Fruit fly (Drosophila melanogaster) whole organism, wandering third instar larva: ENCODE measurements around the gene CG6870.

Experiments used
- Abd-B ChIP-seq: fragments of >200 bp; optimal IDR thresholded peaks from 2 replicates; lab custom pipeline; 2017; ENCODE audit warnings: missing biosample characterization, missing genetic modification characterization
- CG32264 ChIP-seq: fragments of 200-800 bp; sonication (Bioruptor generic); optimal IDR thresholded peaks from 2 replicates; lab custom pipeline; 2016; ENCODE audit warnings: missing biosample characterization, missing genetic modification characterization
- CG9705 ChIP-seq: fragments of 200-800 bp; sonication (Bioruptor generic); optimal IDR thresholded peaks from 2 replicates; lab custom pipeline; 2018; ENCODE audit warnings: missing biosample characterization, mild to moderate bottlenecking, missing genetic modification characterization
- CrebA ChIP-seq: fragments of 200-800 bp; sonication (Bioruptor generic); optimal IDR thresholded peaks from 2 replicates; lab custom pipeline; 2016; ENCODE audit warnings: missing biosample characterization, mild to moderate bottlenecking, missing genetic modification characterization, borderline replicate concordance
- Dfd ChIP-seq: fragments of >200 bp; optimal IDR thresholded peaks from 2 replicates; lab custom pipeline; 2017; ENCODE audit warnings: missing biosample characterization, missing genetic modification characterization
- Dif ChIP-seq: fragments of 200-275, 200-300 bp; sonication (Bioruptor generic); optimal IDR thresholded peaks from 2 replicates; lab custom pipeline; 2018; ENCODE audit warnings: missing biosample characterization, missing genetic modification characterization; ENCODE audit not compliant: partially characterized antibody
- GATAd ChIP-seq: sonication (Bioruptor generic); optimal IDR thresholded peaks from 2 replicates; lab custom pipeline; 2016; ENCODE audit warnings: missing biosample characterization, missing genetic modification characterization
- Hnf4 ChIP-seq: fragments of 200-800 bp; sonication (Bioruptor generic); optimal IDR thresholded peaks from 2 replicates; lab custom pipeline; 2016; ENCODE audit warnings: missing biosample characterization, mild to moderate bottlenecking, missing genetic modification characterization
- Hr78 ChIP-seq: fragments of >200 bp; optimal IDR thresholded peaks from 2 replicates; lab custom pipeline; 2017; ENCODE audit warnings: missing biosample characterization, missing genetic modification characterization
- Hr83 ChIP-seq: fragments of 200-300 bp; sonication (Bioruptor generic); optimal IDR thresholded peaks from 2 replicates; lab custom pipeline; 2016; ENCODE audit warnings: missing biosample characterization, mild to moderate bottlenecking, missing genetic modification characterization, moderate library complexity; ENCODE audit not compliant: poor library complexity, severe bottlenecking
- Jra ChIP-seq: sonication (Bioruptor generic); optimal IDR thresholded peaks from 2 replicates; lab custom pipeline; 2016; ENCODE audit warnings: missing biosample characterization, missing genetic modification characterization
- Myc ChIP-seq: fragments of >200 bp; optimal IDR thresholded peaks from 2 replicates; lab custom pipeline; 2017
- N ChIP-seq: fragments of >200 bp; optimal IDR thresholded peaks from 2 replicates; lab custom pipeline; 2018; ENCODE audit warnings: missing biosample characterization, missing external identifiers, missing genetic modification characterization
- OdsH ChIP-seq: fragments of 200-800 bp; sonication (Bioruptor generic); optimal IDR thresholded peaks from 2 replicates; lab custom pipeline; 2016; ENCODE audit warnings: missing biosample characterization, mild to moderate bottlenecking, missing genetic modification characterization
- Rel ChIP-seq, 2 experiments: fragments of 200-800 bp; sonication (Bioruptor generic) in 1 of 2; optimal IDR thresholded peaks; 2 replicates in 1 of 2; 3 replicates in 1 of 2; lab custom pipeline; 2016 to 2019; ENCODE audit warnings: mild to moderate bottlenecking in 2 of 2, missing biosample characterization in 2 of 2, missing genetic modification characterization in 2 of 2, moderate library complexity in 1 of 2
- Sp1 ChIP-seq: fragments of 200-800 bp; sonication (Bioruptor generic); optimal IDR thresholded peaks from 3 replicates; lab custom pipeline; 2019; ENCODE audit warnings: missing biosample characterization, mild to moderate bottlenecking, missing genetic modification characterization, moderate library complexity
- Vsx2 ChIP-seq: fragments of 200-300, 225-300 bp; sonication (Bioruptor generic); optimal IDR thresholded peaks from 2 replicates; lab custom pipeline; 2018; ENCODE audit warnings: missing biosample characterization, missing genetic modification characterization; ENCODE audit not compliant: partially characterized antibody
- brk ChIP-seq: fragments of 200-800 bp; sonication (Bioruptor generic); optimal IDR thresholded peaks from 2 replicates; lab custom pipeline; 2016; ENCODE audit warnings: missing biosample characterization, mild to moderate bottlenecking, missing genetic modification characterization
- dl ChIP-seq, 2 experiments: fragments of 175-275, 200-275 bp in 1 of 2; fragments of 200-275 bp in 1 of 2; sonication (Bioruptor generic); optimal IDR thresholded peaks; lab custom pipeline; 2018; ENCODE audit warnings: mild to moderate bottlenecking in 2 of 2, missing biosample characterization in 2 of 2, missing genetic modification characterization in 2 of 2, moderate library complexity in 2 of 2; ENCODE audit not compliant: partially characterized antibody in 2 of 2, insufficient read depth in 1 of 2
- dmrt93B ChIP-seq: fragments of 200-800 bp; sonication (Bioruptor generic); optimal IDR thresholded peaks from 2 replicates; lab custom pipeline; 2018; ENCODE audit warnings: missing biosample characterization, mild to moderate bottlenecking, missing genetic modification characterization
- dsf ChIP-seq: sonication (Bioruptor generic); optimal IDR thresholded peaks from 2 replicates; lab custom pipeline; 2016; ENCODE audit warnings: missing biosample characterization, missing genetic modification characterization, borderline replicate concordance
- ey ChIP-seq: fragments of 200-800 bp; sonication (Bioruptor generic); optimal IDR thresholded peaks from 2 replicates; lab custom pipeline; 2016; ENCODE audit warnings: missing biosample characterization, missing genetic modification characterization
- foxo ChIP-seq, 2 experiments: fragments of 200-800 bp; sonication (Bioruptor generic); optimal IDR thresholded peaks; 2 replicates in 1 of 2; 3 replicates in 1 of 2; lab custom pipeline; 2016 to 2017; ENCODE audit warnings: missing biosample characterization in 2 of 2, missing genetic modification characterization in 2 of 2
- fru ChIP-seq: fragments of 200-800 bp; sonication (Bioruptor generic); optimal IDR thresholded peaks from 3 replicates; lab custom pipeline; 2016; ENCODE audit warnings: missing biosample characterization, mild to moderate bottlenecking, missing genetic modification characterization
- h ChIP-seq: fragments of 200-800 bp; sonication (Bioruptor generic); optimal IDR thresholded peaks from 3 replicates; lab custom pipeline; 2016; ENCODE audit warnings: missing biosample characterization, mild to moderate bottlenecking, missing genetic modification characterization
- jim ChIP-seq: fragments of 175-275, 200-325 bp; sonication (Bioruptor generic); optimal IDR thresholded peaks from 2 replicates; lab custom pipeline; 2016; ENCODE audit warnings: missing biosample characterization, mild to moderate bottlenecking, missing genetic modification characterization
- lola ChIP-seq: fragments of >200 bp; optimal IDR thresholded peaks from 2 replicates; lab custom pipeline; 2017; ENCODE audit warnings: missing biosample characterization, missing genetic modification characterization
- pan ChIP-seq: fragments of >200 bp; optimal IDR thresholded peaks from 2 replicates; lab custom pipeline; 2017
- psq ChIP-seq: fragments of 200-800 bp; sonication (Bioruptor generic); optimal IDR thresholded peaks from 3 replicates; lab custom pipeline; 2017; ENCODE audit warnings: missing biosample characterization, mild to moderate bottlenecking, missing genetic modification characterization, moderate library complexity
- rgr ChIP-seq: fragments of 200-800 bp; sonication (Bioruptor generic); optimal IDR thresholded peaks from 3 replicates; lab custom pipeline; 2016; ENCODE audit warnings: missing biosample characterization, mild to moderate bottlenecking, missing genetic modification characterization
- sage ChIP-seq: fragments of 200-800 bp; sonication (Bioruptor generic); optimal IDR thresholded peaks from 2 replicates; lab custom pipeline; 2016; ENCODE audit warnings: missing biosample characterization, mild to moderate bottlenecking, missing genetic modification characterization
- sv ChIP-seq: fragments of 200-800 bp; sonication (Bioruptor generic); optimal IDR thresholded peaks from 3 replicates; lab custom pipeline; 2016; ENCODE audit warnings: missing biosample characterization, missing genetic modification characterization
- tai ChIP-seq: sonication (Bioruptor generic); optimal IDR thresholded peaks from 2 replicates; lab custom pipeline; 2016; ENCODE audit warnings: missing biosample characterization, missing genetic modification characterization
- usp ChIP-seq: fragments of >200 bp; optimal IDR thresholded peaks from 2 replicates; lab custom pipeline; 2017; ENCODE audit warnings: missing biosample characterization, missing genetic modification characterization
- woc ChIP-seq: sonication (Bioruptor generic); optimal IDR thresholded peaks from 2 replicates; lab custom pipeline; 2016; ENCODE audit warnings: missing biosample characterization, mild to moderate bottlenecking, missing genetic modification characterization

The CG6870 gene

dm6 chr2L:17603152-17603551 is 11.1 kb upstream of the CG6870 start:
- TF ChIP-seq CG9705 (GFP tag; lab: Kevin White, UChicago) = no peak
- no peak for TF ChIP-seq fru (GFP tag; lab: Kevin White, UChicago)
- TF ChIP-seq psq (GFP tag; lab: Kevin White, UChicago) = no peak
- TF ChIP-seq h (GFP tag; lab: Kevin White, UChicago) = no peak
- TF ChIP-seq N (GFP tag; lab: Kevin White, UChicago) = no peak
- no peak for TF ChIP-seq dsf (GFP tag; lab: Kevin White, UChicago)
- TF ChIP-seq woc = no peak
- TF ChIP-seq CG32264 (GFP tag; lab: Kevin White, UChicago) = no peak
- TF ChIP-seq lola (GFP tag; lab: Kevin White, UChicago) = no peak
- TF ChIP-seq Jra (GFP tag; lab: Kevin White, UChicago) = no peak
- no peak for TF ChIP-seq ey (GFP tag; lab: Kevin White, UChicago)
- no peak for TF ChIP-seq foxo (GFP tag; optimal IDR thresholded peaks at IDR 0.05; lab: Kevin White, UChicago)
- TF ChIP-seq sage (GFP tag; lab: Kevin White, UChicago) = no peak
- TF ChIP-seq OdsH = no peak
- no peak for TF ChIP-seq Hr78 (GFP tag; lab: Kevin White, UChicago)

dm6 chr2L:17594087-17594486 is 2.0 kb upstream of the CG6870 start:
- TF ChIP-seq Dfd (GFP tag; lab: Kevin White, UChicago) = no peak
- no peak for TF ChIP-seq Dif (GFP tag; lab: Kevin White, UChicago)
- no peak for TF ChIP-seq foxo (GFP tag; optimal IDR thresholded peaks at IDR 0.05; lab: Kevin White, UChicago)
- TF ChIP-seq sage (GFP tag; lab: Kevin White, UChicago) = no peak
- no peak for TF ChIP-seq N (GFP tag; lab: Kevin White, UChicago)
- TF ChIP-seq ey (GFP tag; lab: Kevin White, UChicago) = no peak
- no peak for TF ChIP-seq Hr78 (GFP tag; lab: Kevin White, UChicago)
- no peak for TF ChIP-seq Abd-B (GFP tag; lab: Kevin White, UChicago)
- TF ChIP-seq GATAd (GFP tag; lab: Kevin White, UChicago) = no peak
- no peak for TF ChIP-seq rgr (GFP tag; lab: Kevin White, UChicago)
- TF ChIP-seq sv = no peak
- TF ChIP-seq CG9705 (GFP tag; lab: Kevin White, UChicago) = no peak

dm6 chr2L:17589853-17590252 is 2.2 kb downstream of the CG6870 start:
- TF ChIP-seq pan (lab: Kevin White, UChicago) (no peak), dsf (GFP tag; lab: Kevin White, UChicago) (no peak), sv (no peak), CrebA (GFP tag; lab: Kevin White, UChicago) (no peak), Hnf4 (GFP tag; lab: Kevin White, UChicago) (no peak), Dfd (GFP tag; lab: Kevin White, UChicago) (no peak), N (GFP tag; lab: Kevin White, UChicago) (no peak), Sp1 (GFP tag; lab: Kevin White, UChicago) (no peak), rgr (GFP tag; lab: Kevin White, UChicago) (no peak), jim (GFP tag; lab: Kevin White, UChicago) (no peak), tai (no peak), Abd-B (GFP tag; lab: Kevin White, UChicago) (no peak), OdsH (no peak), usp (GFP tag; lab: Kevin White, UChicago) (no peak), dmrt93B (GFP tag; lab: Kevin White, UChicago) (no peak), dl (GFP tag; optimal IDR thresholded peaks at IDR 0.05; lab: Kevin White, UChicago; ENCODE audit: insufficient read depth in 1 of 2, partially characterized antibody in 2 of 2) (no peak), Vsx2 (GFP tag; lab: Kevin White, UChicago) (no peak), foxo (GFP tag; optimal IDR thresholded peaks at IDR 0.05; lab: Kevin White, UChicago) (no peak)

- TF ChIP-seq Hr83 (no peak), CrebA (GFP tag; lab: Kevin White, UChicago) (no peak), brk (GFP tag; lab: Kevin White, UChicago) (no peak), Myc (no peak), jim (GFP tag; lab: Kevin White, UChicago) (no peak), Jra (GFP tag; lab: Kevin White, UChicago) (no peak), Rel (GFP tag; optimal IDR thresholded peaks at IDR 0.05; lab: Kevin White, UChicago) (no peak), Rel (tag; optimal IDR thresholded peaks at IDR 0.05; lab: Kevin White, UChicago) (no peak), Sp1 (GFP tag; lab: Kevin White, UChicago) (no peak), lola (GFP tag; lab: Kevin White, UChicago) (no peak)
These were observed 3.0 kb downstream of the CG6870 start, which contains the start of gene Oli for dm6 chr2L:17589115-17589514. Gene Oli, plus strand, starts transcription at chr2L:17589184.
